Fruit fly (Drosophila melanogaster) whole organism, pupa: ENCODE measurements around the gene His4r.

ENCODE experiments used
- CG10348 ChIP-seq: fragments of 200-800 bp; sonication (Bioruptor generic); IDR thresholded peaks from 2 replicates; pipeline ENCODE4 v1.3.6; 2022; ENCODE audit warnings: missing biosample characterization, missing genetic modification characterization
- CG12605 ChIP-seq: fragments of 200-800 bp; sonication (Bioruptor generic); IDR thresholded peaks from 2 replicates; pipeline ENCODE4 v1.3.6; 2022; ENCODE audit warnings: missing biosample characterization, missing genetic modification characterization
- CG13204 ChIP-seq: fragments of 200-800 bp; sonication (Bioruptor generic); optimal IDR thresholded peaks from 2 replicates; lab custom pipeline; 2018; ENCODE audit warnings: missing biosample characterization, mild to moderate bottlenecking, missing genetic modification characterization, moderate library complexity
- CG14655 ChIP-seq: fragments of 200-800 bp; sonication (Bioruptor generic); optimal IDR thresholded peaks from 3 replicates; lab custom pipeline; 2017; ENCODE audit warnings: mild to moderate bottlenecking, missing biosample characterization, missing genetic modification reagents, missing genetic modification characterization
- CG15710 ChIP-seq: fragments of 200-800 bp; sonication (Bioruptor generic); optimal IDR thresholded peaks from 2 replicates; lab custom pipeline; 2018; ENCODE audit warnings: missing biosample characterization, mild to moderate bottlenecking, missing genetic modification characterization, moderate library complexity
- CG17806 ChIP-seq: fragments of 200-800 bp; sonication (Bioruptor generic); optimal IDR thresholded peaks from 2 replicates; lab custom pipeline; 2018; ENCODE audit warnings: missing biosample characterization, mild to moderate bottlenecking, missing genetic modification characterization, moderate library complexity
- CG32121 ChIP-seq: fragments of 200-800 bp; sonication (Bioruptor generic); IDR thresholded peaks from 2 replicates; pipeline ENCODE4 v1.3.6; 2022; ENCODE audit warnings: missing biosample characterization, missing genetic modification characterization
- CG34367 ChIP-seq: fragments of 200-800 bp; sonication (Bioruptor generic); optimal IDR thresholded peaks from 2 replicates; lab custom pipeline; 2018; ENCODE audit warnings: missing biosample characterization, mild to moderate bottlenecking, missing genetic modification characterization
- CG4496 ChIP-seq: fragments of 200-800 bp; sonication (Bioruptor generic); IDR thresholded peaks from 3 replicates; pipeline ENCODE4 v1.3.6; 2022; ENCODE audit warnings: missing biosample characterization, missing genetic modification characterization
- CG8159 ChIP-seq: fragments of 200-800 bp; sonication (Bioruptor generic); optimal IDR thresholded peaks from 3 replicates; lab custom pipeline; 2018; ENCODE audit warnings: missing biosample characterization, mild to moderate bottlenecking, missing genetic modification characterization, moderate library complexity
- CG8301 ChIP-seq: fragments of 200-800 bp; sonication (Bioruptor generic); optimal IDR thresholded peaks from 2 replicates; lab custom pipeline; 2018; ENCODE audit warnings: missing biosample characterization, mild to moderate bottlenecking, missing genetic modification characterization
- CG9948 ChIP-seq: fragments of 200-800 bp; sonication (Bioruptor generic); optimal IDR thresholded peaks from 2 replicates; lab custom pipeline; 2018; ENCODE audit warnings: missing biosample characterization, mild to moderate bottlenecking, missing genetic modification characterization, moderate library complexity
- D1 ChIP-seq: fragments of 200-800 bp; sonication (Bioruptor generic); optimal IDR thresholded peaks from 2 replicates; lab custom pipeline; 2018; ENCODE audit warnings: missing biosample characterization, mild to moderate bottlenecking, missing genetic modification characterization, moderate library complexity
- EcR ChIP-seq: fragments of 200-800 bp; sonication (Bioruptor generic); optimal IDR thresholded peaks from 3 replicates; lab custom pipeline; 2019; ENCODE audit warnings: missing biosample characterization, missing genetic modification characterization, mild to moderate bottlenecking, moderate library complexity, missing genetic modification reagents
- Ets98B ChIP-seq: fragments of 200-800 bp; sonication (Bioruptor generic); IDR thresholded peaks from 2 replicates; pipeline ENCODE4 v1.3.6; 2022; ENCODE audit warnings: missing biosample characterization, missing genetic modification characterization
- Pif1A ChIP-seq: fragments of 200-800 bp; sonication (Bioruptor generic); optimal IDR thresholded peaks from 3 replicates; lab custom pipeline; 2016; ENCODE audit warnings: missing biosample characterization, missing genetic modification characterization
- Pif1B ChIP-seq: fragments of 200-800 bp; sonication (Bioruptor generic); optimal IDR thresholded peaks from 3 replicates; lab custom pipeline; 2016; ENCODE audit warnings: missing biosample characterization, missing genetic modification characterization
- Snoo ChIP-seq: fragments of 200-800 bp; sonication (Bioruptor generic); optimal IDR thresholded peaks from 3 replicates; lab custom pipeline; 2017; ENCODE audit warnings: missing biosample characterization, mild to moderate bottlenecking, missing genetic modification characterization, inconsistent platforms
- fd96Ca ChIP-seq: fragments of 200-800 bp; sonication (Bioruptor generic); IDR thresholded peaks from 3 replicates; pipeline ENCODE4 v1.3.6; 2022; ENCODE audit warnings: missing biosample characterization, missing genetic modification characterization
- gl ChIP-seq: fragments of 200-800 bp; sonication (Bioruptor generic); optimal IDR thresholded peaks from 2 replicates; lab custom pipeline; 2018; ENCODE audit warnings: missing biosample characterization, mild to moderate bottlenecking, missing genetic modification characterization
- rn ChIP-seq: fragments of 200-800 bp; sonication (Bioruptor generic); IDR thresholded peaks from 2 replicates; pipeline ENCODE4 v1.3.6; 2022; ENCODE audit warnings: missing biosample characterization, missing genetic modification characterization

His4r gene

dm6 chr3R:14662989-14663500 lies 37.5 kb downstream of the His4r start, which contains the start of the genes Rad17 and BigH1:
Gene Rad17 (minus strand): TSS chr3R:14663197.
Gene BigH1 (plus strand): TSS chr3R:14663450.
- no peak for TF ChIP-seq CG15710 (tag; lab: Kevin White, UChicago)
- no peak for TF ChIP-seq CG14655
- no peak for TF ChIP-seq D1 (tag; lab: Kevin White, UChicago)
- TF ChIP-seq Pif1A (GFP tag; lab: Kevin White, UChicago) = no peak
- TF ChIP-seq CG32121 (GFP tag; lab: Robert Waterston, UW) = no peak
- no peak for TF ChIP-seq CG4496 (GFP tag; lab: Robert Waterston, UW)
- no peak for TF ChIP-seq rn (GFP tag; lab: Robert Waterston, UW)

dm6 chr3R:14670840-14671239 lies 45.3 kb downstream of the His4r start:
- no peak for TF ChIP-seq CG12605 (GFP tag; lab: Robert Waterston, UW)
- TF ChIP-seq CG10348 = no peak
- TF ChIP-seq, all 21 proteins: peak for 0

dm6 chr3R:14672915-14673314 lies 47.4 kb downstream of the His4r start:
- TF ChIP-seq CG17806 (tag; lab: Kevin White, UChicago) (peak; percentile 68), Pif1A (GFP tag; lab: Kevin White, UChicago) (no peak), CG15710 (tag; lab: Kevin White, UChicago) (peak; percentile 66), CG34367 (tag; lab: Kevin White, UChicago) (peak; percentile 53), D1 (tag; lab: Kevin White, UChicago) (no peak), Pif1B (GFP tag; lab: Kevin White, UChicago) (peak; percentile 60), Snoo (tag; lab: Kevin White, UChicago) (peak; percentile 40), CG9948 (tag; lab: Kevin White, UChicago) (peak; percentile 65), CG14655 (no peak), fd96Ca (peak; percentile 72), rn (GFP tag; lab: Robert Waterston, UW) (no peak), CG4496 (GFP tag; lab: Robert Waterston, UW) (peak; percentile 60; the same call in 1 of the 3 replicates), CG8159 (tag; lab: Kevin White, UChicago) (peak; percentile 70), CG13204 (no peak), CG8301 (tag; lab: Kevin White, UChicago) (no peak)
- TF ChIP-seq, all 21 proteins: peak for 9

dm6 chr3R:14674762-14675161 lies 49.2 kb downstream of the His4r start:
- TF ChIP-seq CG32121 (GFP tag; lab: Robert Waterston, UW) (peak; percentile 83), rn (GFP tag; lab: Robert Waterston, UW) (peak; percentile 34; the same call in 1 of the 2 replicates), CG13204 (no peak), Snoo (tag; lab: Kevin White, UChicago) (peak; percentile 65), Ets98B (GFP tag; lab: Robert Waterston, UW) (peak; percentile 48), CG9948 (tag; lab: Kevin White, UChicago) (peak; percentile 64), CG17806 (tag; lab: Kevin White, UChicago) (peak; percentile 71), EcR (GFP tag; lab: Kevin White, UChicago) (no peak), CG15710 (tag; lab: Kevin White, UChicago) (peak; percentile 65), CG4496 (GFP tag; lab: Robert Waterston, UW) (peak; percentile 72), Pif1B (GFP tag; lab: Kevin White, UChicago) (peak; percentile 35), CG14655 (peak; percentile 58), Pif1A (GFP tag; lab: Kevin White, UChicago) (peak; percentile 45), CG34367 (tag; lab: Kevin White, UChicago) (peak; percentile 32), CG8159 (tag; lab: Kevin White, UChicago) (peak; percentile 70), D1 (tag; lab: Kevin White, UChicago) (no peak), CG10348 (no peak), gl (tag; lab: Kevin White, UChicago) (peak; percentile 4), CG12605 (GFP tag; lab: Robert Waterston, UW) (peak; percentile 57; the same call in 1 of the 2 replicates), CG8301 (tag; lab: Kevin White, UChicago) (peak; percentile 42), fd96Ca (0 out of 3 replicates have a peak, but pooled peaks have one; percentile 34)
